Worm (Caenorhabditis elegans): ENCODE results near the gene T24H10.4.

Gene T24H10.4

DNA sequence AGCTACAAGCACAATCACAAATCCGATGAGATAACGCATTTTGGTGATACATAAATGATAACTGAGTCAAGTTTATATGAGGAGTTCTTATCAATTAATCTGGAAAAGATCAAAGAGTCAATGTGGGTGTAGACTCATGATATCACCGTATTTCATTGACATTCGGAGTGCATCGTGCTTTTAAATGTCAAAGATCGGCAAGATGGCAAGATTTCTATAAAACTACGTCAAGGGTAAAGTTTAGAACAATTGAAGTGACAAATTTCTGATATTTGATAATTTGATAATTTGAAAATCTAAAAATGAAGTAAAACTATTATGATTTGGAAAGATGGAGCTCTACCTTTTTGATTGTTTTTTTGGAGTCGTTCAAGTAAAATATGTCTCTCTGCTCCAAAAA is 26.2 kb upstream of the T24H10.4 start, which contains the start of gene sysm-1:
Gene sysm-1 (minus strand): TSS at position 101 of the 400 bp plus-strand sequence.
- TF ChIP-seq W03F9.2 (tag; optimal IDR thresholded peaks at IDR 0.05) = no peak
- TF ChIP-seq dao-5 (tag; optimal IDR thresholded peaks at IDR 0.05) = no peak
- TF ChIP-seq him-1 (tag; optimal IDR thresholded peaks at IDR 0.05) = no peak

DNA sequence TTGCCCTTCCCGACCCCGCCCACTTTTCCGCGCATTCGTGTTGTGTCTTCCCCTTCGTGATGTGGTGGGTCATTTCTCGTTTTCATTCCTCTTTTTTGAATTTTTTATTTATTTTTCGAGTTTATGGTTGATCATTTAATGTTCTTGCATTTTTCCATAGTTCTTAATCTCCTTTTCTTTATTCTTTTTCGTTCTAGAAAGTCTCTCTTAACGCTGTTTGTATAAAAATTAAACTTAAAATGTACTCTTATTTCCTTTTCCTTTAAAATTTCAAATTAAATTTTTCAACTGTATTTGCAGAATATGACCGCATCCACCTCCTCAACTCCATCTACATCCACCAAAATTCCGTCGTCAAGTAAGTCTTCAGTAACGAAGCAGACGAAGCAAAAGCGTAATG is 23.0 kb upstream of the T24H10.4 start, which contains the start of gene hlh-3:
Gene hlh-3 (plus strand): TSS at position 301 of the 400 bp plus-strand sequence.
- no peak for TF ChIP-seq W03F9.2 (tag; optimal IDR thresholded peaks at IDR 0.05)
- no peak for TF ChIP-seq dao-5 (tag; optimal IDR thresholded peaks at IDR 0.05)
- TF ChIP-seq him-1 (tag; optimal IDR thresholded peaks at IDR 0.05) = no peak

DNA sequence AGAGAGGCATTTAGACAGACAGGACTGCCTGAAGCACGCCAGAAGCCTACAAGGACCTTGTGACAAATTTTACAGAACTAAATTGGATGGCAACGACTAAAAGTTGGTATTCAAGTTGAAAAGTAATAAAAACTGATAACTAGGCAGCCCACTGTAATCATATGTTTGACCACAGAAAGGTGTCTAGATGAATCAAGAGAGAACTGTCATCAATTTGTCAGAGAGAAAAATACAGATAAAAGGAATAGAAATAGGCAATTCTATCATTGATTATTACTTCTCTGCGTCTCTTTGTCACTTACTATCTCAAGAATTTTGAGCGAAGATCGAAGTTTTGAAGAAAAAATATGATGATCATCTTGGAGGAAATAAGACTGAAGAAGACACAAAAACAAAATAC is 16.4 kb upstream of the T24H10.4 start:
- TF ChIP-seq him-1 (tag; optimal IDR thresholded peaks at IDR 0.05) (no peak), W03F9.2 (tag; optimal IDR thresholded peaks at IDR 0.05) (no peak), dao-5 (tag; optimal IDR thresholded peaks at IDR 0.05) (no peak)

DNA sequence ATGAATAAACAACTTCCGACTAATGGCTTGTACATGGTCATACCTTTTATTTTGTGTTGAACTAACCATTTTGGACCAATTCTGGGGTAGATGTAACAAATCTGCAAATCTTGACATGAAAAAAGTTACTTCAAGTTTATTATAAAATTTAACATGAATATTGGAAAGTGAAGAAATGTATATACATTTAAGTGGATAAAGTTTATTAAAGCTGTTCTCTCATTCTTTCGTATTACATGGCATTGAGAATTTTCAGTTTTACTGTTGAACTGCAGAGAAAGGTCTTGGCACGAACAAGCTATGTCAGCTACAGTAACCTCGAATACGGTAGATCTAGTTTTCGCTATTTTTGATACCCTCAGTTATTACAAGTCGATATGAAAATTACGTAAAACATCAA is 15.8 kb upstream of the T24H10.4 start, which contains the start of gene C07H4.1:
Gene C07H4.1 (minus strand): TSS at position 101 of the 400 bp plus-strand sequence.
- no peak for TF ChIP-seq him-1 (tag; optimal IDR thresholded peaks at IDR 0.05)
- TF ChIP-seq W03F9.2 (tag; optimal IDR thresholded peaks at IDR 0.05) = no peak
- no peak for TF ChIP-seq dao-5 (tag; optimal IDR thresholded peaks at IDR 0.05)

DNA sequence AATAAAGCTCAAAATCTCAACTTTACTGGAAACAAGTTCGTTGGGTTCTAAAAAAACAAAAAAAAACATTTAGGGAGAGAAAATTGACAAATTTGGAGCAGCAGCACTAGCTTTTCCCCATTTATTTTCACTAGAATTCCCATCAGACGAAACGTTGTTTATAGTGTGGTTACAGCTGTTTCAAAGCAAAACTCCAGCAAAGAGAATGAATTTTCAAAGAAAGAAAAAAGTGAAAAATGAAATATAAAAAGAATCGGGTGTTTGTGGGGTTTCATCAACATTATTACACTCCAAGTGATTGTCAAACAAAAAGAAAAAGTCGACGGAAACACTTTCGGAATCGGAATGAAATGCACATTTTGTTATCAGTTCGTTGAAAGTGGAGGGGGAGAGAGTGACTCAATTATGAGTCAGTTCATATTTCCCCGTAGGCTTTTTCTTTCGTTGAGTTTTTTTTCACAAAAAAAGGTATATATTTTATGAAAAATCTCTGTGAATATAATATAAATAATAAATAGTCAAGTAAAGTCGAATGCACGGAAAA is 15.0 kb upstream of the T24H10.4 start:
- TF ChIP-seq dao-5 (tag; optimal IDR thresholded peaks at IDR 0.05) = no peak
- peak; percentile 42 for TF ChIP-seq W03F9.2 (tag; optimal IDR thresholded peaks at IDR 0.05)

DNA sequence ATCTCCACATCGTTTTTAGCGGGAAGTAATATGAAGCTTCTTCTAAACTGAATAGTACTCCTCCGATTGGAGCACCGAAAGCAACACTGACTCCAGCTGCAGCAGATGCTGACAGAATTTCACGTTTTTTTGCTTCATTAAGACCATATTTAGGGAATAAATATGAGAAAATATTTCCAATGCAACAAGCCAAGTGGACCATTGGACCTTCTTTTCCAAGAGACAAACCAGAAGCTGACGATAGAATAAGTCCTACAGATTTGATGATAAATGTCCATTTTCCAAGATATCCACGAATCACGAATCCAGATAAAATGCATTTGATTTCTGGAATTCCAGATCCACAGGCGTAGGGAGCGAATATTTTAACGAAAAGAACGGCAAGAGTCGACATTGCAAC is 12.0 kb upstream of the T24H10.4 start:
- TF ChIP-seq dao-5 (tag; optimal IDR thresholded peaks at IDR 0.05) = no peak
- TF ChIP-seq him-1 (tag; optimal IDR thresholded peaks at IDR 0.05) = no peak
- no peak for TF ChIP-seq W03F9.2 (tag; optimal IDR thresholded peaks at IDR 0.05)

DNA sequence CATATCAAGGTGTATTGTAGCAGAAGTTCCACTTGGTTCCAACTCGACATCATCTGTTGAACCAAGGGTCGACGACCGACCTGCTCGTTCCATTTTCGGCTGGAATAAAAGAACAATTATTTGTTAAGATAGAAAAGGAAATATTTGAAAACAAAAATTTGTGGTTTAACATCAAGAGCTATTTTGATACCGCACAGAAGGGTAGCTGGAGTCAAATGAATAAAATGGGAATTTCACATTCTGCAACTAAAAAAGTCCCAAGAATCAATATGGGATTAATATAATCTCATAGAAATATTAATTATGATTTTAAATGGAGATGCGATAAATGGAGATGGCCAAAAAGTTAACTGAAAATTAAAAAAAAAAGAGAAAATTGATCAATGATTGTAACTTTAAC is 10.8 kb upstream of the T24H10.4 start, which contains the start of gene clh-5:
Gene clh-5 (minus strand): TSS at position 101 of the 400 bp plus-strand sequence.
- TF ChIP-seq W03F9.2 (tag; optimal IDR thresholded peaks at IDR 0.05) (no peak), him-1 (tag; optimal IDR thresholded peaks at IDR 0.05) (no peak), dao-5 (tag; optimal IDR thresholded peaks at IDR 0.05) (no peak)

DNA sequence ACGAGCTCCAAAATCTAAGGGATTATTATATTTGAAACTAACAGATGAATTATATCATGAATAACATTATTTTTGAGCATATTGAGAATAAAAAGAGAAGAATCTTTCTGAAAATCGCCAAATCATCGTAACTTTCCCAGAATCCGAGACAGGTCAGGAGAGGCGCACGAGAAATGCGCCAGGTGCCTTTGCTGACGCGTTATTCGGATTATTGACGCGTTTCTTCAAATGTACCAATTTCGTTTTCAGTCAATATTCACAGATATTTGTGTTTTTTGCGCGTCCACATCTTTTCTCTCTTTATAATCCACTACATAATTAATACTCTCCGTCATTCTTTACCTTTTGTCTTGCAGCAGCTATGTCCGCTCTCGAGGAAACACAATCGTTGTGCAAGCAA is 10.3 kb upstream of the T24H10.4 start, which contains the start of gene T24H10.1:
Gene T24H10.1 (plus strand): TSS at position 355 of the 400 bp plus-strand sequence.
- TF ChIP-seq W03F9.2 (tag; optimal IDR thresholded peaks at IDR 0.05) (peak; percentile 36), dao-5 (tag; optimal IDR thresholded peaks at IDR 0.05) (no peak), him-1 (tag; optimal IDR thresholded peaks at IDR 0.05) (peak; percentile 45)

DNA sequence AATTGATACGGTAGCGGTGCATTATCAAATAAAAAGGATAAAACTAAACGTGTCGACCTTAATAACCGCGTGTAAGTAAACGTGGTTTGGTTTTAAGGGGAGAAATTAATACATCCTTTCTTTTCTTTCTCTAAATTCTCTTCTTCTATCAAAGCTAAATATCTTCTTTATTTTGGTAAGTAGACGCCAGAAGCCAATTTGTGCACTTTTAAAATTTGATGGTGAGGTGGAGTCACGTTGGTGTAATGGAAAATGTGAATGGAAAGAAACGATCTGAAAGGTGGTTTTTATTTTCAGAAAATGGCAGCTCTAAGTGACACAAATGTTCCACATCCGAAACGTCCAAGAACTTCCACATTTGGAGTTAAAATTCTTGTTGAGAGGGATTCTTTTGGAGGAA is 8.5 kb upstream of the T24H10.4 start, which contains the start of gene T24H10.5:
Gene T24H10.5 (plus strand): TSS at position 301 of the 400 bp plus-strand sequence.
- no peak for TF ChIP-seq dao-5 (tag; optimal IDR thresholded peaks at IDR 0.05)
- no peak for TF ChIP-seq W03F9.2 (tag; optimal IDR thresholded peaks at IDR 0.05)
- TF ChIP-seq him-1 (tag; optimal IDR thresholded peaks at IDR 0.05) = no peak

DNA sequence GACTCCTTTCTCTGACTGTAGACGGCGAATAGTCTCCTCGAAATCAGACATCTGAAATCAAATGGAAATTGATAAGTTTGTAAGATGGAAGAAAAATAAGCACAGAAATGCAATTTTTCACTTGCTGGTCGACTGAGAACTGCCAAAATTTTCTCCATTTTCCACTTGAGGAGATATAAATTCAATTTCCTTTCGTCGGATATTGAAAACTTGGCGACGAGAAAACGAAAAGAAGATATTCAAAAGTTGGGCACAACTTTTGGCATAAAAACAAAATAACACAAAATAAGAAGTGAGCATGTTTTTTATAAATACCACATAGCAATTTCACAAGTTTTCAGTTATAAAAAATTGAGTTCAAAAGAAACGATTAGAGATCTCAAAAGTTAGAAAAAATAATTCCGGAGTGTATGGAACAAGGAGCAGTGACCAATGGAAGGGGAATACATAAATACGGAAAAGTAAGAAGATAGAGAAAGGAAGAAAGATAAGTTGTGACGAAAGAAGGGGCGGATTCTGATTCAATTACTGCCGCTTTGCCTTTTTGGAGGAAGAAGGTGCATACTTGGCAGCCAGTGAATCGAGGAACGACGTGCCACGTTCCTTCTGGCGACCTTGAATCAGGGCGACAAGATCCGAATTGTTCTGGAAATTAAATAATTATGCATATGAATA is 2.1 kb upstream of the T24H10.4 start, which contains the start of gene dyrb-1:
Gene dyrb-1 (minus strand): TSS at position 51 of the 675 bp plus-strand sequence.
- no peak for TF ChIP-seq dao-5 (tag; optimal IDR thresholded peaks at IDR 0.05)
- no peak for TF ChIP-seq him-1 (tag; optimal IDR thresholded peaks at IDR 0.05)
- no peak for TF ChIP-seq W03F9.2 (tag; optimal IDR thresholded peaks at IDR 0.05)

DNA sequence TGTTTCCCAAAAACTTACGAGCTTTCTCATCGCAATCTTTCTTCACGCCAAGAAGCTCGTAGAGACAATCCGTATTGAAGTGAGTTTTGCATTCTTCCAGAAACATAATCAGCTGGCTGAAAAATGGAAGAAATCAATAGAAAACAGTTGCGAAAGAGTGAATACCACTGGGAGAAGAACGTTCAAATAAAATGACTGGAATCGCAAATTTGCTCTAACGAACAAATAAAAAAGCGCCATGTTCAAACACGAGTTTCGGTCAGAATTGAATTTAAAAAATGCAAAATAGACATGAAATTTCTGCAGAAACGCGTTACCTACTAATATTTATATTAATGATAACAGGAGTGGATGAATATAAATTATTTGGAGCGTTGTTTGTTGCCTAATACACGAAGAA is 891 bp upstream of the T24H10.4 start, which contains the start of gene dnj-23:
Gene dnj-23 (minus strand): TSS at position 158 of the 400 bp plus-strand sequence.
- TF ChIP-seq dao-5 (tag; optimal IDR thresholded peaks at IDR 0.05) (no peak), W03F9.2 (tag; optimal IDR thresholded peaks at IDR 0.05) (no peak), him-1 (tag; optimal IDR thresholded peaks at IDR 0.05) (no peak)

DNA sequence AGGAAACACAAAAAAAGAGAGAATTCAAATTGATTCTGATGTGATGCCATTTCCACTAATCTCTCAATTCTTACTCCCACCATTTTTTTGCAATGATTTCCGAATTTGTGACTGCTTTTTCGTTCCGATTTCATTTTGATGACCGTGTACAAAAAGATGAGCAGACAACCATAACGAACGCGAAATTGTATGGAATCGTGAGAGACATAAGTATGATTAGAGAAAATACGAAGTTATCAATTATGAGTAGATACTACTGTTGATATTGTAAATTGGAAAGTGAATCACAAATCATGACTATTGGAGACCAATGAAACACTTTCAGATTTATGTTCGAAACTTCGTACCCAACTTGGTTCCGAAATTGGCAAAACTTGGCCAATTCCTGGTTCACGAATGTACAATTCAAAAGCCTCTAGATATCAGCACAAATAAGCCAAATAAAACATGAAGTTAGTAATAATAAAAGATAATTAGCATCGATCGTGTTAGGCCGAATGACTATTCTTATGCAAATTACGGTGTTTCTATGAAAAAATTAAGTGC is 2.2 kb downstream of the T24H10.4 start:
- TF ChIP-seq dao-5 (tag; optimal IDR thresholded peaks at IDR 0.05) = no peak
- TF ChIP-seq him-1 (tag; optimal IDR thresholded peaks at IDR 0.05) = no peak
- TF ChIP-seq W03F9.2 (tag; optimal IDR thresholded peaks at IDR 0.05) = no peak

DNA sequence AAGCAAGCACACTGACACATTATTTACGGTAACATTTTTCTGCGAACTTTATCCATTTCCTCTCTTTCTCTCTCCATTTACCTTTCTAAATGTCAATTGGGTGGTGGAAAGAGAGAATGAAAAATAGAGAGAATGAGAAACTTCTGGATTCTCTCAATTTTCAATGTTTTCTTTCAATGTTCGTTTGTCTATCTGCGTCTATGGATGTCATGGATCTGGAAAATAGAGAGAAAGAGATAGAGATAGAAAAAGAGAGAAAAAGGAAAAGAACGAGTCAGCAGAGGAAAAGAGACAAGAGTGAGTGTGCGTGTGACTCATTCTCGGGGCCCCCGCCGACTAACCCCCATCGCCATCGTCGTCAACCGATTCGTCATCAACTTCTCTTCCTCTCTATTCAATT is 3.5 kb downstream of the T24H10.4 start, which contains the start of gene jun-1:
Gene jun-1 (plus strand): TSS at position 307 of the 400 bp plus-strand sequence.
- TF ChIP-seq W03F9.2 (tag; optimal IDR thresholded peaks at IDR 0.05) = peak; percentile 62
- TF ChIP-seq him-1 (tag; optimal IDR thresholded peaks at IDR 0.05) = peak; percentile 4
- no peak for TF ChIP-seq dao-5 (tag; optimal IDR thresholded peaks at IDR 0.05)

DNA sequence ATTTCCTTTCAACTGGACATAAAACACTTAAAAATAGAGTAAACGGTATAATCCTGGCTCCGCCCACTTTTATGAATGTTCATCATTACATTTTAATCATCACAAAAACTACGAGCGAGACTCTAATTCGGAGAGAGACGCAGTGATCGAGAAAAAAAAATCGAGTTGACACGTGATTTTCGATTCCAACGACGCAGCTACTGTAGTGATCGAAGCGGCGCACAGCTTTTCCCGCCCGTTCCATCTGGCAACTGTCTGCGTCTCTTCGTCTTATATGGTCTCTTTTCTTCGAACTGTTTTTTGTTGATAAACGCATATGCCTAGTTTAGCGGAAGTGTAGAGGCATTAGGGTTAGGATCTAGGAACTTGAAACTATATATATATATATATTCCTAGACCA is 4.4 kb downstream of the T24H10.4 start:
- no peak for TF ChIP-seq W03F9.2 (tag; optimal IDR thresholded peaks at IDR 0.05)
- no peak for TF ChIP-seq dao-5 (tag; optimal IDR thresholded peaks at IDR 0.05)
- no peak for TF ChIP-seq him-1 (tag; optimal IDR thresholded peaks at IDR 0.05)
